Fruit fly (Drosophila melanogaster) S2 (cell line): Measurements from ENCODE around the gene Gcn5.

ENCODE experiments used
- CG8478 ChIP-seq: fragments of >200 bp; optimal IDR thresholded peaks from 2 replicates; lab custom pipeline; 2018
- CTCF ChIP-seq, 2 experiments: fragments of >200 bp; optimal IDR thresholded peaks; 2 replicates each; lab custom pipeline; 2018

DNA sequence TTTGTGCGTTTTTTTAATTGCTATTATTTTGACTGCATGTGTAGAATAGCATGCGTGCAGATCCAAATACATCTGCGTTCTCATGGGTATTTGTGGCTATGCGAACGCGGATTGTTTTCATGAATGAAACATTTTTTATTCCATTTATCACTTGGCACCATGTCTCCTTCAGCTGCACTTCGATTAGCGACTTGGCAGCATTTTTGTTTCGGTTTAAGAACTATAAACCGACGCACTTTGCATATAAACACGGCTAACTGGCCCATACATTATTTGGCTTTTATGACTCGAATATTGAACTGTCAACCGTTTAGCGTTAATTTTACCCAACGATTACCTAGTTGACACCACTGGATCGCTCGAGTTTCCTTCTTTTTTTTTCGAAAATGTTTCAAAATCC lies 39.4 kb downstream of the Gcn5 start:
- TF ChIP-seq CG8478 (lab: Kevin White, UChicago): no peak
- no peak for TF ChIP-seq CTCF (optimal IDR thresholded peaks at IDR 0.05; lab: Kevin White, UChicago)
